Worm (Caenorhabditis elegans): ENCODE data around the gene nspc-3.

DNA sequence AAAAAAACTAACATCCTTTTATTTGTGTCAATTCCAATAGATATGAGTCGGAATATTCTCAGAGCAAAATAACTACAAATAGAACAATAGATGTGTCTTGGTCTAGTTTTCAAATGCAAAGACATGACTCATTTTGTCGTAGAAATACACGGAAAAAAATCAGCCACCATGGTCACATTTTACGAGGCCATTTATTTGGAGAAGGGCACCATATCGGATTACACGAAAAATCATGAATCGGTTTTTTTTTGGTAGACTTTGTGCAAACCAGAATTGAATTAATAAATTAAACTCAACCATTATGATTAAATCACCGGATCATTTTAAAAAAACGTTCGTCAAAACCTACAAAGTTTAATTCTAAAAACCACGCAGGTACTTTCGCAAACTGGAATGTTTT is 16.5 kb upstream of the nspc-3 start, which contains the start of gene H03E18.2:
- TF ChIP-seq ama-1 (optimal IDR thresholded peaks at IDR 0.05) = no peak
- no peak for TF ChIP-seq flt-1 (GFP tag; IDR thresholded peaks at IDR 0.05)
- TF ChIP-seq F13C5.2 (tag; optimal IDR thresholded peaks at IDR 0.05) = no peak
- TF ChIP-seq tra-4 (tag; optimal IDR thresholded peaks at IDR 0.05) = no peak
- no peak for TF ChIP-seq hmbx-1 (tag; optimal IDR thresholded peaks at IDR 0.05)
- no peak for TF ChIP-seq scrt-1 (GFP tag; IDR thresholded peaks at IDR 0.05)
- no peak for TF ChIP-seq hnd-1 (tag; optimal IDR thresholded peaks at IDR 0.05)
- TF ChIP-seq pes-1 (GFP tag; IDR thresholded peaks at IDR 0.05) = no peak
- no peak for TF ChIP-seq ets-7 (tag; optimal IDR thresholded peaks at IDR 0.05)
- no peak for TF ChIP-seq B0310.2 (tag; optimal IDR thresholded peaks at IDR 0.05)
- TF ChIP-seq tbx-11 (GFP tag; IDR thresholded peaks at IDR 0.05) = no peak
- no peak for TF ChIP-seq tbx-37 (GFP tag; conservative IDR thresholded peaks at IDR 0.05)
- TF ChIP-seq sea-1 (GFP tag; conservative IDR thresholded peaks at IDR 0.05) = no peak

Data from whole organism, early embryonic.